Fruit fly (Drosophila melanogaster): ENCODE data around the gene Sf3a1.
A peak's percentile ranks its signal among the peaks of the same experiment; 100 is the strongest.

Gene Sf3a1

dm6 chr3R:16982108-16982707 is 19.9 kb downstream of the Sf3a1 start, which contains the start of gene AhcyL2 (continued):
- TF ChIP-seq dan (GFP tag; IDR thresholded peaks at IDR 0.05) (no peak), Mes4 (GFP tag; optimal IDR thresholded peaks at IDR 0.05) (no peak), z (GFP tag; IDR thresholded peaks at IDR 0.05) (0 out of 3 replicates have a peak, but pooled peaks have one; percentile 12), Camta (GFP tag; optimal IDR thresholded peaks at IDR 0.05) (no peak), lbe (GFP tag; optimal IDR thresholded peaks at IDR 0.05) (peak; percentile 3), Myb (GFP tag; optimal IDR thresholded peaks at IDR 0.05) (no peak), nom (GFP tag; optimal IDR thresholded peaks at IDR 0.05) (peak; percentile 24), CG12219 (GFP tag; optimal IDR thresholded peaks at IDR 0.05) (no peak), Eip74EF (GFP tag; optimal IDR thresholded peaks at IDR 0.05) (peak in 1 of 2 experiments; percentile 19), cwo (GFP tag; optimal IDR thresholded peaks at IDR 0.05) (peak; percentile 42), phol (tag; optimal IDR thresholded peaks at IDR 0.05) (no peak), sr (GFP tag; IDR thresholded peaks at IDR 0.05) (no peak), Usf (GFP tag; optimal IDR thresholded peaks at IDR 0.05) (no peak), CG9797 (GFP tag; optimal IDR thresholded peaks at IDR 0.05) (no peak), CG11456 (GFP tag; IDR thresholded peaks at IDR 0.05) (no peak), kay (GFP tag; optimal IDR thresholded peaks at IDR 0.05) (peak; percentile 60), CG17612 (GFP tag; IDR thresholded peaks at IDR 0.05) (no peak), CG2889 (GFP tag; IDR thresholded peaks at IDR 0.05) (no peak), CG12236 (GFP tag; optimal IDR thresholded peaks at IDR 0.05) (no peak), HmgD (GFP tag; optimal IDR thresholded peaks at IDR 0.05) (no peak), Deaf1 (tag; optimal IDR thresholded peaks at IDR 0.05) (peak; percentile 7), mirr (GFP tag; optimal IDR thresholded peaks at IDR 0.05) (peak; percentile 87), Max (GFP tag; optimal IDR thresholded peaks at IDR 0.05) (no peak), CG11504 (tag; optimal IDR thresholded peaks at IDR 0.05) (no peak), ase (GFP tag; IDR thresholded peaks at IDR 0.05) (no peak), ATbp (GFP tag; optimal IDR thresholded peaks at IDR 0.05) (no peak), CG10274 (GFP tag; optimal IDR thresholded peaks at IDR 0.05) (no peak), CG15269 (tag; optimal IDR thresholded peaks at IDR 0.05) (no peak)

DNA sequence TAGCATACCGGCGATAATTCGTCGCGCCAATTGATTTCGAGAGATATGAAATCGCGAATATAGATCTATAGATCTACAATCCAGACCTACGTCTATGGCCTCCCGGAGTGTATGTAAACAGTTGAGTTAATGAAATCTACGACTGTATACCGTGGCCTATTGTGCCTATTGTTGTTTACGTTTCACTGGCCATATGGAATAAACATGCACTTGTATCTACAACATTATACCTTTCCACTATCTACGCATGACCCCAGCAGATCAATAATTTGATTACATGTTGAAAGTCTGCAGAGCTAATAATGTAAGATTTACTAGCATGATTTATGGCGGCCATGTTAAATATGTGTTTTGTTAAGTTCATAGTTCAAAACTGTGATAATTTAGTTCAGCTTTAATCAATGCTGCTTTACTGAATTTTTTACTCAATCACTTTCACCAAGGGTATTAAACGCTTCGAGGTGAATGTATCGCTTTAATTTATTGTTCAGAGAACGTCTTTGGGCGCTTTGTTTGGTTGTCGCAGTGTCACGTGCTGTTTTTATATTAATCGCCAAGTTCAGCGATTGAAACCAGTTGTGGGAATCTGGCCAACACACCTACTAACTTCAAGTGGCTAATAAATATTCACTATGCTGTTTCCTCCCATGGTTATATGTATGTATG is 21.1 kb downstream of the Sf3a1 start:
- TF ChIP-seq NFAT (GFP tag; IDR thresholded peaks at IDR 0.05): peak; percentile 33; the same call in 1 of the 2 replicates
- TF ChIP-seq tna (GFP tag; IDR thresholded peaks at IDR 0.05; ENCODE audit: partially characterized antibody): no peak
- no peak for TF ChIP-seq Hmr (GFP tag; optimal IDR thresholded peaks at IDR 0.05)
- TF ChIP-seq CG15011 (GFP tag; optimal IDR thresholded peaks at IDR 0.05): peak; percentile 20
- TF ChIP-seq Dbx (GFP tag; IDR thresholded peaks at IDR 0.05): peak; percentile 25; the same call in 1 of the 3 replicates
- TF ChIP-seq gem (tag; optimal IDR thresholded peaks at IDR 0.05): peak; percentile 18
- peak; percentile 63 for TF ChIP-seq sd (tag; optimal IDR thresholded peaks at IDR 0.05)
- peak; percentile 11; the same call in 1 of the 2 replicates for TF ChIP-seq sob (GFP tag; IDR thresholded peaks at IDR 0.05)
- TF ChIP-seq Sry-β (GFP tag; optimal IDR thresholded peaks at IDR 0.05): no peak
- no peak for TF ChIP-seq Hsf (GFP tag; optimal IDR thresholded peaks at IDR 0.05)
- no peak for TF ChIP-seq NfI (GFP tag; optimal IDR thresholded peaks at IDR 0.05)
- TF ChIP-seq D19B (GFP tag; optimal IDR thresholded peaks at IDR 0.05): peak; percentile 20
- 0 out of 4 replicates have a peak, but pooled peaks have one; percentile 43 for TF ChIP-seq chinmo (GFP tag; IDR thresholded peaks at IDR 0.05; ENCODE audit: partially characterized antibody)
- peak; percentile 3 for TF ChIP-seq Bdp1 (GFP tag; optimal IDR thresholded peaks at IDR 0.05)
- TF ChIP-seq CG18599 (GFP tag; optimal IDR thresholded peaks at IDR 0.05): peak; percentile 21
- no peak for TF ChIP-seq Myb (GFP tag; optimal IDR thresholded peaks at IDR 0.05)
- peak; percentile 7 for TF ChIP-seq CG6813 (GFP tag; optimal IDR thresholded peaks at IDR 0.05)
- peak; percentile 33; the same call in 1 of the 2 replicates for TF ChIP-seq vvl (GFP tag; IDR thresholded peaks at IDR 0.05)
- peak; percentile 12 for TF ChIP-seq grn (GFP tag; optimal IDR thresholded peaks at IDR 0.05)
- TF ChIP-seq CG31224 (GFP tag; IDR thresholded peaks at IDR 0.05): 0 out of 2 replicates have a peak, but pooled peaks have one; percentile 10
- TF ChIP-seq cwo (GFP tag; optimal IDR thresholded peaks at IDR 0.05): peak; percentile 96
- TF ChIP-seq CG10543 (GFP tag; optimal IDR thresholded peaks at IDR 0.05): peak; percentile 0
